Worm (Caenorhabditis elegans) whole organism, young adult: Measurements from ENCODE around the gene fbxa-4.

ENCODE experiments used
- F49E8.2 ChIP-seq: sonication (generic microtip); optimal IDR thresholded peaks from 3 replicates; lab custom pipeline; 2017; ENCODE audit warnings: missing genetic modification characterization, mild to moderate bottlenecking, missing compliant biosample characterization, antibody characterized with exemption, moderate library complexity; ENCODE audit not compliant: insufficient read depth
- F57A8.1 ChIP-seq: fragments of 200-800 bp; sonication (Bioruptor generic); optimal IDR thresholded peaks from 2 replicates; lab custom pipeline; 2018; ENCODE audit warnings: mild to moderate bottlenecking, missing genetic modification characterization, moderate library complexity, missing compliant biosample characterization
- T26A5.8 ChIP-seq: sonication (generic microtip); optimal IDR thresholded peaks from 2 replicates; lab custom pipeline; 2016; ENCODE audit warnings: missing genetic modification characterization, missing compliant biosample characterization
- akir-1 ChIP-seq: fragments of 200-800 bp; sonication (Bioruptor generic); optimal IDR thresholded peaks from 2 replicates; lab custom pipeline; 2018; ENCODE audit warnings: mild to moderate bottlenecking, missing genetic modification characterization, moderate library complexity, missing compliant biosample characterization
- ama-1 ChIP-seq, 3 experiments: fragments of 150-350 bp in 1 of 3; sonication (generic microtip) in 2 of 3; optimal IDR thresholded peaks; 2 replicates each; lab custom pipeline; 2014 to 2018; ENCODE audit warnings: missing biosample characterization in 2 of 3, missing genetic modification characterization in 2 of 3, missing genetic modification reagents in 2 of 3
- dpl-1 ChIP-seq: fragments of 150-350 bp; optimal IDR thresholded peaks from 2 replicates; lab custom pipeline; 2014; ENCODE audit warnings: missing biosample characterization, missing genetic modification reagents, missing genetic modification characterization
- hmg-1.2 ChIP-seq: fragments of 200-800 bp; sonication (Bioruptor generic); IDR thresholded peaks from 2 replicates; pipeline ENCODE4 v1.3.6; 2022; ENCODE audit warnings: missing genetic modification reagents, missing genetic modification characterization, missing compliant biosample characterization
- madf-6 ChIP-seq: fragments of 200-800 bp; sonication (Bioruptor generic); IDR thresholded peaks from 2 replicates; pipeline ENCODE4 v1.3.6; 2022; ENCODE audit warnings: missing genetic modification reagents, missing genetic modification characterization, missing compliant biosample characterization
- mel-28 ChIP-seq: sonication (generic microtip); optimal IDR thresholded peaks from 2 replicates; lab custom pipeline; 2016; ENCODE audit warnings: borderline replicate concordance, mild to moderate bottlenecking, missing genetic modification characterization, missing compliant biosample characterization
- nfya-1 ChIP-seq: sonication (generic microtip); optimal IDR thresholded peaks from 2 replicates; lab custom pipeline; 2017; ENCODE audit warnings: antibody characterized with exemption, missing compliant biosample characterization, missing genetic modification characterization, borderline replicate concordance; ENCODE audit not compliant: insufficient read depth
- sea-2 ChIP-seq: fragments of 200-800 bp; sonication (Bioruptor generic); IDR thresholded peaks from 2 replicates; pipeline ENCODE4 v1.3.6; 2022; ENCODE audit warnings: missing genetic modification characterization, missing compliant biosample characterization
- unc-62 ChIP-seq: fragments of 150-350 bp; optimal IDR thresholded peaks from 2 replicates; lab custom pipeline; 2014; ENCODE audit warnings: missing biosample characterization, missing genetic modification reagents, missing genetic modification characterization
- ztf-18 ChIP-seq: sonication (generic microtip); optimal IDR thresholded peaks from 2 replicates; lab custom pipeline; 2016; ENCODE audit warnings: missing genotype, mild to moderate bottlenecking, missing genetic modification characterization, missing compliant biosample characterization
- ztf-28 ChIP-seq: fragments of 200-800 bp; sonication (Bioruptor generic); IDR thresholded peaks from 2 replicates; pipeline ENCODE4 v1.3.6; 2022; ENCODE audit warnings: missing genetic modification reagents, missing genetic modification characterization, missing compliant biosample characterization

DNA sequence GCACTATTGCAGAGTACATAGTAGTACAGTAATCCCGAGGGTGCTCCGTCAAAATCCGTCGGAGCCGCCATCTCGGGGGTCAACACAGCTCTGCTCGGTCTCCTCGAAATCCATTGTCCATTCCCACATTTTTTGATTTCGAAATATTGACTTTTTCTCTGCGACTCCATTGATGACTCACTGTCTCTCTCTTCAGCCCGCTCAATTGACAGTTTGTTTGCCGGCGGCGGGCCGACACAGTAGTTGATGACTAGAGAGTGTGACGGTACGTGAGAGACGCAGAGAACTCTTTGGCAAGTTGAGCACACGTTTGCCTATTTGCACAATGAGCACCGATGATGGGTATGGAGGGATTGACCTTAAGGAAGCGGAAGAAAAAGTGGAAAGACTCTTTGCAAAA lies 39.5 kb upstream of the fbxa-4 start:
- TF ChIP-seq ztf-28 (GFP tag; lab: Robert Waterston, UW) (no peak), T26A5.8 (tag; lab: Kevin White, UChicago) (no peak), hmg-1.2 (GFP tag; lab: Robert Waterston, UW) (peak; percentile 76), unc-62 (GFP tag; lab: Kevin White, UChicago) (peak; percentile 23), F49E8.2 (no peak), ama-1 (optimal IDR thresholded peaks at IDR 0.05; lab: Kevin White, UChicago) (no peak), ama-1 (GFP tag; optimal IDR thresholded peaks at IDR 0.05; lab: Kevin White, UChicago) (no peak), F57A8.1 (no peak), madf-6 (GFP tag; lab: Robert Waterston, UW) (no peak), ztf-18 (tag; lab: Kevin White, UChicago) (no peak), akir-1 (GFP tag; lab: Kevin White, UChicago) (no peak), sea-2 (GFP tag; lab: Robert Waterston, UW) (no peak), nfya-1 (no peak), dpl-1 (GFP tag; lab: Kevin White, UChicago) (no peak), mel-28 (tag; lab: Kevin White, UChicago) (no peak)
